Fruit fly (Drosophila melanogaster) whole organism, embryonic: ENCODE results near the gene ham.

Experiments used
- Ada2b ChIP-seq: fragments of 200-800 bp; sonication (Bioruptor generic); IDR thresholded peaks from 2 replicates; pipeline ENCODE4 v1.3.6; 2022; ENCODE audit warnings: missing biosample characterization, missing genetic modification characterization
- BEAF-32 ChIP-seq: fragments of 200-800 bp; sonication (Bioruptor generic); optimal IDR thresholded peaks from 3 replicates; lab custom pipeline; 2017; ENCODE audit warnings: missing biosample characterization, missing genetic modification characterization, mild to moderate bottlenecking, moderate library complexity, missing genetic modification reagents
- CG10654 ChIP-seq: fragments of 200-800 bp; sonication (Bioruptor generic); optimal IDR thresholded peaks from 2 replicates; lab custom pipeline; 2016; ENCODE audit warnings: missing biosample characterization, missing genetic modification characterization
- CG3163 ChIP-seq: fragments of 200-800 bp; sonication (Bioruptor generic); optimal IDR thresholded peaks from 3 replicates; lab custom pipeline; 2016; ENCODE audit warnings: missing biosample characterization, missing genetic modification characterization
- CG32767 ChIP-seq: fragments of 200-800 bp; sonication (Bioruptor generic); IDR thresholded peaks from 2 replicates; pipeline ENCODE4 v1.3.6; 2022; ENCODE audit warnings: missing biosample characterization, missing genetic modification characterization
- CG3407 ChIP-seq: fragments of 200-800 bp; sonication (Bioruptor generic); optimal IDR thresholded peaks from 2 replicates; lab custom pipeline; 2018; ENCODE audit warnings: missing biosample characterization, mild to moderate bottlenecking, missing genetic modification characterization
- CG42726 ChIP-seq: fragments of 200-800 bp; sonication (Bioruptor generic); IDR thresholded peaks from 2 replicates; pipeline ENCODE4 v1.3.6; 2022; ENCODE audit warnings: missing biosample characterization, missing genetic modification characterization; ENCODE audit not compliant: partially characterized antibody
- CG6813 ChIP-seq: fragments of 200-800 bp; sonication (Bioruptor generic); optimal IDR thresholded peaks from 2 replicates; lab custom pipeline; 2017; ENCODE audit warnings: missing biosample characterization, missing genetic modification characterization, mild to moderate bottlenecking, moderate library complexity, missing genetic modification reagents
- CG7556 ChIP-seq: fragments of 200-800 bp; sonication (Bioruptor generic); optimal IDR thresholded peaks from 2 replicates; lab custom pipeline; 2017; ENCODE audit warnings: missing biosample characterization, mild to moderate bottlenecking, missing genetic modification characterization
- CG7987 ChIP-seq: fragments of 200-800 bp; sonication (Bioruptor generic); optimal IDR thresholded peaks from 2 replicates; lab custom pipeline; 2018; ENCODE audit warnings: missing biosample characterization, mild to moderate bottlenecking, missing genetic modification characterization, moderate library complexity
- CG8924 ChIP-seq: fragments of 200-800 bp; optimal IDR thresholded peaks from 3 replicates; lab custom pipeline; 2019; ENCODE audit warnings: missing biosample characterization, mild to moderate bottlenecking, missing genetic modification characterization, moderate library complexity
- CkIIα-i1 ChIP-seq: fragments of 200-800 bp; sonication (Bioruptor generic); IDR thresholded peaks from 2 replicates; pipeline ENCODE4 v1.3.6; 2022; ENCODE audit warnings: missing biosample characterization, missing genetic modification characterization
- Dfd ChIP-seq, 2 experiments: fragments of >200 bp; optimal IDR thresholded peaks; 2 replicates each; lab custom pipeline; 2017; ENCODE audit warnings: missing biosample characterization in 2 of 2, missing genetic modification characterization in 2 of 2
- Fer1 ChIP-seq: fragments of 200-800 bp; sonication (Bioruptor generic); optimal IDR thresholded peaks from 2 replicates; lab custom pipeline; 2017; ENCODE audit warnings: missing biosample characterization, mild to moderate bottlenecking, missing genetic modification characterization
- HLH3B ChIP-seq: fragments of 200-800 bp; sonication (Bioruptor generic); IDR thresholded peaks from 2 replicates; pipeline ENCODE4 v1.3.6; 2022; ENCODE audit warnings: missing biosample characterization, missing genetic modification characterization
- Med ChIP-seq: fragments of 200-800 bp; sonication (Bioruptor generic); peaks from one replicate; lab custom pipeline; 2016; ENCODE audit warnings: missing biosample characterization, missing genetic modification characterization, mild to moderate bottlenecking, inconsistent platforms, moderate library complexity
- Myb ChIP-seq: fragments of 200-800 bp; sonication (Bioruptor generic); optimal IDR thresholded peaks from 2 replicates; lab custom pipeline; 2016; ENCODE audit warnings: missing biosample characterization, missing genetic modification characterization
- Opbp ChIP-seq: fragments of 200-800 bp; sonication (Bioruptor generic); IDR thresholded peaks from 3 replicates; pipeline ENCODE4 v1.3.6; 2022; ENCODE audit warnings: missing biosample characterization, missing genetic modification characterization; ENCODE audit not compliant: partially characterized antibody
- amos ChIP-seq: fragments of 200-800 bp; sonication (Bioruptor generic); IDR thresholded peaks from 2 replicates; pipeline ENCODE4 v1.3.6; 2022; ENCODE audit warnings: missing biosample characterization, missing genetic modification characterization; ENCODE audit not compliant: partially characterized antibody
- chinmo ChIP-seq: fragments of 200-800 bp; sonication (Bioruptor generic); IDR thresholded peaks from 4 replicates; pipeline ENCODE4 v1.3.6; 2022; ENCODE audit warnings: missing biosample characterization, missing genetic modification characterization; ENCODE audit not compliant: partially characterized antibody
- eyg ChIP-seq: fragments of 200-800 bp; sonication (Bioruptor generic); optimal IDR thresholded peaks from 3 replicates; lab custom pipeline; 2016; ENCODE audit warnings: missing biosample characterization, missing genetic modification characterization
- ind ChIP-seq: fragments of 200-800 bp; sonication (Bioruptor generic); optimal IDR thresholded peaks from 3 replicates; lab custom pipeline; 2016; ENCODE audit warnings: missing biosample characterization, missing genetic modification characterization
- p53 ChIP-seq: fragments of 200-800 bp; sonication (Bioruptor generic); optimal IDR thresholded peaks from 2 replicates; lab custom pipeline; 2016; ENCODE audit warnings: missing biosample characterization, missing genetic modification characterization
- peb ChIP-seq: fragments of 200-800 bp; sonication (Bioruptor generic); IDR thresholded peaks from 2 replicates; pipeline ENCODE4 v1.3.6; 2022; ENCODE audit warnings: missing biosample characterization, missing genetic modification characterization
- sna ChIP-seq: fragments of 200-800 bp; sonication (Bioruptor generic); IDR thresholded peaks from 2 replicates; pipeline ENCODE4 v1.3.6; 2022; ENCODE audit warnings: missing biosample characterization, missing genetic modification characterization; ENCODE audit not compliant: partially characterized antibody
- tio ChIP-seq: fragments of 200-800 bp; sonication (Bioruptor generic); optimal IDR thresholded peaks from 2 replicates; lab custom pipeline; 2017; ENCODE audit warnings: missing biosample characterization, missing genetic modification characterization, inconsistent platforms

The ham gene

dm6 chr2L:18714086-18714485 lies 78.6 kb downstream of the ham start (continued):
- TF ChIP-seq peb (GFP tag; lab: Robert Waterston, UW) (no peak), CG7987 (GFP tag; lab: Kevin White, UChicago) (no peak), Ada2b (GFP tag; lab: Robert Waterston, UW) (no peak), BEAF-32 (GFP tag; lab: Kevin White, UChicago) (no peak), Fer1 (GFP tag; lab: Kevin White, UChicago) (no peak), CG32767 (GFP tag; lab: Robert Waterston, UW) (no peak), sna (GFP tag; lab: Robert Waterston, UW) (no peak), ind (GFP tag; lab: Kevin White, UChicago) (no peak), CG3407 (GFP tag; lab: Kevin White, UChicago) (no peak), eyg (no peak), tio (GFP tag; lab: Kevin White, UChicago) (no peak), CG8924 (tag; lab: Kevin White, UChicago) (no peak), HLH3B (GFP tag; lab: Robert Waterston, UW) (no peak), CG10654 (no peak), amos (GFP tag; lab: Robert Waterston, UW) (peak; percentile 60; the same call in 1 of the 2 replicates), Opbp (no peak), CG3163 (GFP tag; lab: Kevin White, UChicago) (no peak), Dfd (GFP tag; optimal IDR thresholded peaks at IDR 0.05; lab: Kevin White, UChicago) (no peak), chinmo (GFP tag; lab: Robert Waterston, UW) (no peak), CG7556 (GFP tag; lab: Kevin White, UChicago) (no peak), p53 (no peak), Myb (GFP tag; lab: Kevin White, UChicago) (peak; percentile 58), CG42726 (GFP tag; lab: Robert Waterston, UW) (peak; percentile 33; the same call in 1 of the 2 replicates)
- TF ChIP-seq, all 482 proteins: peak for 17

dm6 chr2L:18713686-18714085 lies 79.0 kb downstream of the ham start, which contains the start of gene Irk3:
Gene Irk3, minus strand, starts transcription at chr2L:18713748.
- TF ChIP-seq CG6813 (GFP tag; lab: Kevin White, UChicago) (peak; percentile 5), CkIIα-i1 (GFP tag; lab: Robert Waterston, UW) (no peak), Med (GFP tag; lab: Kevin White, UChicago) (peak; percentile 74)
